Fruit fly (Drosophila melanogaster): ENCODE data around the gene Cep135.

Cep135 gene

dm6 chr3L:15099541-15099940 is 17.0 kb upstream of the Cep135 start:
- no peak for TF ChIP-seq CG17801 (GFP tag; optimal IDR thresholded peaks at IDR 0.05; ENCODE audit: partially characterized antibody)

- TF ChIP-seq CG17801 (GFP tag; optimal IDR thresholded peaks at IDR 0.05; ENCODE audit: partially characterized antibody): no peak
Observed at dm6 chr3L:15100983-15101382, 15.6 kb upstream of the Cep135 start.

dm6 chr3L:15101639-15102413 is 14.7 kb upstream of the Cep135 start:
- no peak for TF ChIP-seq CG17801 (GFP tag; optimal IDR thresholded peaks at IDR 0.05; ENCODE audit: partially characterized antibody)

- TF ChIP-seq CG17801 (GFP tag; optimal IDR thresholded peaks at IDR 0.05; ENCODE audit: partially characterized antibody): no peak
Observed at dm6 chr3L:15102669-15103309, 13.7 kb upstream of the Cep135 start.

dm6 chr3L:15103988-15104848 is 12.3 kb upstream of the Cep135 start:
- no peak for TF ChIP-seq CG17801 (GFP tag; optimal IDR thresholded peaks at IDR 0.05; ENCODE audit: partially characterized antibody)

dm6 chr3L:15104849-15105555 is 11.5 kb upstream of the Cep135 start:
- TF ChIP-seq CG17801 (GFP tag; optimal IDR thresholded peaks at IDR 0.05; ENCODE audit: partially characterized antibody): no peak

- TF ChIP-seq CG17801 (GFP tag; optimal IDR thresholded peaks at IDR 0.05; ENCODE audit: partially characterized antibody): no peak
Observed at dm6 chr3L:15105566-15106207, 10.8 kb upstream of the Cep135 start, which contains the start of gene CG45071. Gene CG45071, plus strand, starts transcription at chr3L:15105882.

dm6 chr3L:15107158-15107775 is 9.3 kb upstream of the Cep135 start:
- no peak for TF ChIP-seq CG17801 (GFP tag; optimal IDR thresholded peaks at IDR 0.05; ENCODE audit: partially characterized antibody)

- TF ChIP-seq CG17801 (GFP tag; optimal IDR thresholded peaks at IDR 0.05; ENCODE audit: partially characterized antibody): peak; percentile 76
Observed at dm6 chr3L:15107776-15108379, 8.7 kb upstream of the Cep135 start.

dm6 chr3L:15108524-15108923 is 8.0 kb upstream of the Cep135 start:
- TF ChIP-seq CG17801 (GFP tag; optimal IDR thresholded peaks at IDR 0.05; ENCODE audit: partially characterized antibody): no peak

- TF ChIP-seq CG17801 (GFP tag; optimal IDR thresholded peaks at IDR 0.05; ENCODE audit: partially characterized antibody): no peak
Observed at dm6 chr3L:15108948-15109347, 7.6 kb upstream of the Cep135 start.

- TF ChIP-seq CG17801 (GFP tag; optimal IDR thresholded peaks at IDR 0.05; ENCODE audit: partially characterized antibody): no peak
Observed at dm6 chr3L:15113257-15113656, 3.3 kb upstream of the Cep135 start, which contains the start of gene CG13458. Gene CG13458, plus strand, starts transcription at chr3L:15113557.

dm6 chr3L:15121272-15121671 is 4.7 kb downstream of the Cep135 start, which contains the start of gene CG32847:
Gene CG32847, plus strand, starts transcription at chr3L:15121572.
- no peak for TF ChIP-seq CG17801 (GFP tag; optimal IDR thresholded peaks at IDR 0.05; ENCODE audit: partially characterized antibody)

Data from ovary, adult (tissue).